Fruit fly (Drosophila melanogaster): Measurements from ENCODE around the gene CG31808.

dm6 chr2L:16754074-16754473 lies 38.1 kb upstream of the CG31808 start, which contains the start of gene yellow-b:
- TF ChIP-seq Met (GFP tag; optimal IDR thresholded peaks at IDR 0.05) = no peak
- no peak for TF ChIP-seq Eip78C (GFP tag)
- no peak for TF ChIP-seq cyc (GFP tag; optimal IDR thresholded peaks at IDR 0.05)
- TF ChIP-seq achi (GFP tag; optimal IDR thresholded peaks at IDR 0.05) = no peak
